Worm (Caenorhabditis elegans): ENCODE data around the gene T26C11.4.

DNA sequence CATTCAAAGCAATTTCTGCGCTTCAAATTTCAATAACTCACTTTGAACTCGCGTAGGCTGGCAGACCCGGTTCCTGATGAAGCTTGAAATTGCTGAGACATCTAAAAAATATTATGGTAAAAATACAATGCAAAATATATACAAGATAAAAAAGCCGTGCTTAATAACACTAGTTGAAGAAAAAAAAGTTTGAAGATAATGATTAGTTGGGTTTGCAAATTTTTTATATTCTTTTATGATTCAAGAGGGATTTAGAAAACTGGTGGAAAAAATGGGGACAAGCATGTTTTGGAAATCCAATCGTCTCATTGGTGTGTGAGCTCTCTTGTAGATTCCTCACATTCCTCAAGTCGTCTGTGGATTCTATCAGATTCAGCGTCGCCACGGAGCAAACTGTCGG is 7.3 kb upstream of the T26C11.4 start, which contains the start of gene ceh-21:
- TF ChIP-seq lsy-2 (tag; optimal IDR thresholded peaks at IDR 0.05) = no peak
- no peak for TF ChIP-seq nhr-28 (tag; optimal IDR thresholded peaks at IDR 0.05)
- no peak for TF ChIP-seq nhr-12 (tag; optimal IDR thresholded peaks at IDR 0.05)
- TF ChIP-seq ztf-11 (tag; optimal IDR thresholded peaks at IDR 0.05) = no peak
- no peak for TF ChIP-seq sptf-1 (tag; optimal IDR thresholded peaks at IDR 0.05)
- TF ChIP-seq pha-4 (tag; optimal IDR thresholded peaks at IDR 0.05) = no peak
- no peak for TF ChIP-seq unc-62 (GFP tag; optimal IDR thresholded peaks at IDR 0.05)
- TF ChIP-seq blmp-1 (tag; optimal IDR thresholded peaks at IDR 0.05) = no peak
- no peak for TF ChIP-seq ceh-83 (GFP tag; optimal IDR thresholded peaks at IDR 0.05)
- TF ChIP-seq snpc-4 (tag; optimal IDR thresholded peaks at IDR 0.05) = no peak
- no peak for TF ChIP-seq nhr-76 (tag; optimal IDR thresholded peaks at IDR 0.05)
- no peak for TF ChIP-seq lin-13 (tag; optimal IDR thresholded peaks at IDR 0.05)
- TF ChIP-seq unc-39 (tag; optimal IDR thresholded peaks at IDR 0.05) = no peak
- TF ChIP-seq elt-3 (tag; optimal IDR thresholded peaks at IDR 0.05) = no peak
